Worm (Caenorhabditis elegans): Measurements from ENCODE around the gene idpp-1.

idpp-1 gene

ce11 chrIII:775443-775842, 35.0 kb downstream of the idpp-1 start:
- no peak for TF ChIP-seq crh-2 (tag; optimal IDR thresholded peaks at IDR 0.05)
- no peak for TF ChIP-seq mbf-1 (tag; optimal IDR thresholded peaks at IDR 0.05)
- TF ChIP-seq sem-4 (tag; optimal IDR thresholded peaks at IDR 0.05) = no peak
- no peak for TF ChIP-seq ZK546.5 (tag; optimal IDR thresholded peaks at IDR 0.05)
- TF ChIP-seq nhr-23 (tag; optimal IDR thresholded peaks at IDR 0.05) = no peak
- no peak for TF ChIP-seq unc-62 (GFP tag; optimal IDR thresholded peaks at IDR 0.05)
- TF ChIP-seq mab-5 (tag; optimal IDR thresholded peaks at IDR 0.05) = no peak
- no peak for TF ChIP-seq nhr-12 (tag; optimal IDR thresholded peaks at IDR 0.05)
- no peak for TF ChIP-seq unc-55 (GFP tag; optimal IDR thresholded peaks at IDR 0.05)

- TF ChIP-seq ceh-82 (tag; optimal IDR thresholded peaks at IDR 0.05) (no peak), ceh-16 (tag; optimal IDR thresholded peaks at IDR 0.05) (no peak), blmp-1 (tag; optimal IDR thresholded peaks at IDR 0.05; ENCODE audit: insufficient read depth) (no peak), elt-1 (tag; optimal IDR thresholded peaks at IDR 0.05) (no peak), R02D3.7 (tag; optimal IDR thresholded peaks at IDR 0.05) (no peak), nhr-25 (tag; optimal IDR thresholded peaks at IDR 0.05) (no peak), nhr-11 (tag; optimal IDR thresholded peaks at IDR 0.05) (no peak), egl-27 (tag; optimal IDR thresholded peaks at IDR 0.05) (no peak), mab-5 (tag; optimal IDR thresholded peaks at IDR 0.05) (no peak)
Observed at ce11 chrIII:778771-779170, 38.3 kb downstream of the idpp-1 start, which contains the start of gene alh-11. alh-11 (minus strand) TSS chrIII:778871.

- TF ChIP-seq lin-39 (tag; optimal IDR thresholded peaks at IDR 0.05) (no peak), lsy-2 (tag; optimal IDR thresholded peaks at IDR 0.05) (no peak), ztf-1 (GFP tag; conservative IDR thresholded peaks at IDR 0.05) (no peak), nhr-237 (tag; optimal IDR thresholded peaks at IDR 0.05) (no peak), nhr-23 (tag; optimal IDR thresholded peaks at IDR 0.05) (no peak), skn-1 (tag; optimal IDR thresholded peaks at IDR 0.05) (no peak), ama-1 (optimal IDR thresholded peaks at IDR 0.05) (no peak)
Observed at ce11 chrIII:782503-782902, 42.0 kb downstream of the idpp-1 start.

ce11 chrIII:783254-783753, 42.8 kb downstream of the idpp-1 start, which contains the start of the genes dagl-2 and ppm-1.G:
dagl-2 (minus strand) TSS chrIII:783305.
ppm-1.G (plus strand) TSS chrIII:783703.
- TF ChIP-seq sma-3 (GFP tag; optimal IDR thresholded peaks at IDR 0.05) = peak; percentile 72
- peak; percentile 38 for TF ChIP-seq mab-5 (tag; optimal IDR thresholded peaks at IDR 0.05)
- TF ChIP-seq nhr-77 (tag; optimal IDR thresholded peaks at IDR 0.05) = no peak
- TF ChIP-seq mbf-1 (tag; optimal IDR thresholded peaks at IDR 0.05) = no peak
- TF ChIP-seq snpc-4 (tag; optimal IDR thresholded peaks at IDR 0.05) = peak; percentile 8
- TF ChIP-seq ztf-1 (GFP tag; conservative IDR thresholded peaks at IDR 0.05) = no peak
- TF ChIP-seq egl-27 (tag; optimal IDR thresholded peaks at IDR 0.05) = no peak
- no peak for TF ChIP-seq nhr-10 (tag; optimal IDR thresholded peaks at IDR 0.05)
- no peak for TF ChIP-seq alr-1 (tag; optimal IDR thresholded peaks at IDR 0.05)
- TF ChIP-seq fos-1 (tag; optimal IDR thresholded peaks at IDR 0.05) = peak; percentile 72
- peak; percentile 4 for TF ChIP-seq nhr-21 (tag; optimal IDR thresholded peaks at IDR 0.05)
- peak; percentile 80 for TF ChIP-seq lin-11 (tag; optimal IDR thresholded peaks at IDR 0.05)
- no peak for TF ChIP-seq unc-62 (GFP tag; optimal IDR thresholded peaks at IDR 0.05)
- no peak for TF ChIP-seq skn-1 (tag; optimal IDR thresholded peaks at IDR 0.05)
- no peak for TF ChIP-seq blmp-1 (tag; optimal IDR thresholded peaks at IDR 0.05; ENCODE audit: insufficient read depth)
- TF ChIP-seq ama-1 (optimal IDR thresholded peaks at IDR 0.05) = no peak
- TF ChIP-seq lin-39 (tag; optimal IDR thresholded peaks at IDR 0.05) = no peak
- TF ChIP-seq aly-2 (tag; optimal IDR thresholded peaks at IDR 0.05) = no peak
- no peak for TF ChIP-seq Y55F3AM.14 (GFP tag; optimal IDR thresholded peaks at IDR 0.05)
- no peak for TF ChIP-seq nhr-11 (tag; optimal IDR thresholded peaks at IDR 0.05)
- no peak for TF ChIP-seq ztf-4 (tag; optimal IDR thresholded peaks at IDR 0.05)
- no peak for TF ChIP-seq ztf-11 (tag; optimal IDR thresholded peaks at IDR 0.05)
- TF ChIP-seq C34F6.9 (tag; optimal IDR thresholded peaks at IDR 0.05) = peak; percentile 89
- peak; percentile 54 for TF ChIP-seq F13H6.1 (tag; optimal IDR thresholded peaks at IDR 0.05)
- no peak for TF ChIP-seq nhr-237 (tag; optimal IDR thresholded peaks at IDR 0.05)
- peak; percentile 39 for TF ChIP-seq nhr-129 (tag; optimal IDR thresholded peaks at IDR 0.05)
- TF ChIP-seq ZK546.5 (tag; optimal IDR thresholded peaks at IDR 0.05) = no peak
- no peak for TF ChIP-seq elt-3 (tag; optimal IDR thresholded peaks at IDR 0.05)
- no peak for TF ChIP-seq peb-1 (tag; optimal IDR thresholded peaks at IDR 0.05)
- TF ChIP-seq ceh-16 (tag; optimal IDR thresholded peaks at IDR 0.05) = no peak
- TF ChIP-seq ceh-82 (tag; optimal IDR thresholded peaks at IDR 0.05) = no peak
- peak; percentile 59 for TF ChIP-seq lin-13 (GFP tag; optimal IDR thresholded peaks at IDR 0.05)
- TF ChIP-seq crh-2 (tag; optimal IDR thresholded peaks at IDR 0.05) = peak; percentile 72
- TF ChIP-seq unc-39 (tag; optimal IDR thresholded peaks at IDR 0.05) = no peak
- peak; percentile 58 for TF ChIP-seq gmeb-1 (tag; optimal IDR thresholded peaks at IDR 0.05)
- TF ChIP-seq zag-1 (tag; optimal IDR thresholded peaks at IDR 0.05) = no peak
- TF ChIP-seq nhr-6 (tag; optimal IDR thresholded peaks at IDR 0.05) = no peak
- no peak for TF ChIP-seq nhr-12 (tag; optimal IDR thresholded peaks at IDR 0.05)
- TF ChIP-seq nhr-23 (tag; optimal IDR thresholded peaks at IDR 0.05) = no peak
- peak; percentile 63 to 89 for TF ChIP-seq lsy-2 (tag; optimal IDR thresholded peaks at IDR 0.05)
- TF ChIP-seq sem-4 (tag; optimal IDR thresholded peaks at IDR 0.05) = no peak
- TF ChIP-seq mdl-1 (tag; optimal IDR thresholded peaks at IDR 0.05) = no peak

Measured in whole organism, L2 larva.